Fruit fly (Drosophila melanogaster): ENCODE measurements around the gene CG3246.

CG3246 gene

DNA sequence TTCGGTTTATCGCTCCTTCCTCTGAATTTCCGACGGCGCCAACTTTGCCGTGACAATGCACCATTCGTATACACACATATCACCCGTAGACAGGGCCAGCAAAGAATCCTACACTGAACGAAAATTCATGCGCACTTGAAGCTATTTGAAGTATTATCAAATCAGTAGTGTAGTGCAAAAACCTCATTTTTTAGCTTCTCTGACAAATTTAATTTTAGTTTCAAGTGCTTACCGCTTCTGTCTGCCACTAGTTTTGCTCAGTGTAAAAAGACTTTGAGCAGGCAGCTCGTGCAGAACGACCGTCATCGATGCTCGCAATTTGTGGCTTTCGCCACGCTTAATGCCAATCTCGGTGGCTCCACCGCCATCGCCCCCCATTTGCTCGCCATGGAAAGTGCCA is 17.0 kb downstream of the CG3246 start (continued):
- TF ChIP-seq CoRest (tag; optimal IDR thresholded peaks at IDR 0.05) (peak; percentile 22), CG11456 (GFP tag; IDR thresholded peaks at IDR 0.05) (peak; percentile 60; the same call in 1 of the 3 replicates), nom (GFP tag; optimal IDR thresholded peaks at IDR 0.05) (peak; percentile 6), NC2α (GFP tag; optimal IDR thresholded peaks at IDR 0.05) (no peak), grau (tag; optimal IDR thresholded peaks at IDR 0.05) (peak; percentile 35), CG1602 (GFP tag; optimal IDR thresholded peaks at IDR 0.05) (peak; percentile 5), D (optimal IDR thresholded peaks at IDR 0.05) (no peak), D (GFP tag; optimal IDR thresholded peaks at IDR 0.05) (no peak), pros (GFP tag; optimal IDR thresholded peaks at IDR 0.05) (no peak), gsb (GFP tag; IDR thresholded peaks at IDR 0.05) (no peak), Side (GFP tag; optimal IDR thresholded peaks at IDR 0.05) (peak; percentile 2), CG15011 (GFP tag; optimal IDR thresholded peaks at IDR 0.05) (no peak), CG17385 (GFP tag; optimal IDR thresholded peaks at IDR 0.05) (no peak), GATAe (GFP tag; conservative IDR thresholded peaks at IDR 0.05) (no peak), Myb (GFP tag; optimal IDR thresholded peaks at IDR 0.05) (no peak), odd (GFP tag; optimal IDR thresholded peaks at IDR 0.05) (no peak), Sry-δ (GFP tag; optimal IDR thresholded peaks at IDR 0.05) (no peak), CG18764 (GFP tag; optimal IDR thresholded peaks at IDR 0.05) (no peak), CG5953 (GFP tag; IDR thresholded peaks at IDR 0.05) (0 out of 2 replicates have a peak, but pooled peaks have one; percentile 22), CG9215 (GFP tag; IDR thresholded peaks at IDR 0.05) (peak; percentile 11; the same call in 1 of the 2 replicates), Scr (GFP tag; IDR thresholded peaks at IDR 0.05; ENCODE audit: partially characterized antibody) (no peak), NFAT (GFP tag; IDR thresholded peaks at IDR 0.05) (no peak), CG12071 (GFP tag; optimal IDR thresholded peaks at IDR 0.05) (no peak), insv (GFP tag; optimal IDR thresholded peaks at IDR 0.05) (no peak), Dbx (GFP tag; IDR thresholded peaks at IDR 0.05) (no peak), Hmr (GFP tag; optimal IDR thresholded peaks at IDR 0.05) (no peak), NC2β (GFP tag; optimal IDR thresholded peaks at IDR 0.05) (peak; percentile 8), CG2199 (GFP tag; IDR thresholded peaks at IDR 0.05) (no peak), CG12155 (GFP tag; optimal IDR thresholded peaks at IDR 0.05) (no peak), Sox100B (GFP tag; optimal IDR thresholded peaks at IDR 0.05) (no peak), CG6272 (GFP tag; IDR thresholded peaks at IDR 0.05) (no peak), bowl (GFP tag; IDR thresholded peaks at IDR 0.05) (no peak), slbo (GFP tag; IDR thresholded peaks at IDR 0.05) (peak; percentile 9; the same call in 1 of the 2 replicates), Lhr (GFP tag; optimal IDR thresholded peaks at IDR 0.05) (no peak), mirr (GFP tag; optimal IDR thresholded peaks at IDR 0.05) (no peak), row (GFP tag; IDR thresholded peaks at IDR 0.05) (peak; percentile 39), CG31365 (tag; optimal IDR thresholded peaks at IDR 0.05) (no peak), Dfd (GFP tag; optimal IDR thresholded peaks at IDR 0.05) (no peak), Sry-β (GFP tag; optimal IDR thresholded peaks at IDR 0.05) (no peak), kni (GFP tag; optimal IDR thresholded peaks at IDR 0.05) (no peak), Pdp1 (GFP tag; optimal IDR thresholded peaks at IDR 0.05) (peak; percentile 25 to 30), Poxn (GFP tag; IDR thresholded peaks at IDR 0.05) (no peak), jigr1 (GFP tag; IDR thresholded peaks at IDR 0.05) (no peak), CG11085 (GFP tag; IDR thresholded peaks at IDR 0.05) (0 out of 2 replicates have a peak, but pooled peaks have one; percentile 34), phol (tag; optimal IDR thresholded peaks at IDR 0.05) (peak; percentile 48), wek (GFP tag; optimal IDR thresholded peaks at IDR 0.05) (no peak), CG17359 (tag; optimal IDR thresholded peaks at IDR 0.05) (peak; percentile 37), Doc3 (GFP tag; IDR thresholded peaks at IDR 0.05; ENCODE audit: partially characterized antibody) (no peak), E2f2 (GFP tag; IDR thresholded peaks at IDR 0.05) (0 out of 2 replicates have a peak, but pooled peaks have one; percentile 24), ems (GFP tag; optimal IDR thresholded peaks at IDR 0.05) (no peak), lov (optimal IDR thresholded peaks at IDR 0.05) (no peak), lov (GFP tag; IDR thresholded peaks at IDR 0.05) (peak; percentile 69; the same call in 1 of the 3 replicates)
